Worm (Caenorhabditis elegans): ENCODE results near the gene Y41C4A.22.

Gene Y41C4A.22

DNA sequence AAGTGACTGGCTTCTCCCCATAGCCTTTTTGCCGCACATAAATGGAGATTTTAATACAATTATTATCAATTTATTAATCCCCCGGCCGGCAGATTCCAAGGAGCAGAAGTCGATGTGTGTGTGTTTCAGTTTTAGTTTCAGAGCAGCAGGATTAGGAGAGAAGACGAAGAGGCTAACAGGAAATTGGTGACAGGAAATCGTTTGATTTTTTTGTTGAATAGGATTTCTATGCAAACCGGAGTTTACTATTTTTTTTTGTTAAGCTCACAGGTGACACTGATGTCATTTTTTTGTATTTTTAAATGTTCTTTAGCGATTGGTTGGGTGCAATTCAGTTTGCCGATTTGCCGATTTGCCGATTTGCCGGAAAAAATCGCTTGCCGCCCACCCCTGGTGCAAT is 14.6 kb upstream of the Y41C4A.22 start:
- TF ChIP-seq unc-39 (tag; optimal IDR thresholded peaks at IDR 0.05) (no peak), ztf-11 (tag; optimal IDR thresholded peaks at IDR 0.05) (no peak), nhr-237 (tag; optimal IDR thresholded peaks at IDR 0.05) (no peak), sptf-1 (tag; optimal IDR thresholded peaks at IDR 0.05) (no peak), bed-3 (GFP tag; optimal IDR thresholded peaks at IDR 0.05) (no peak), unc-62 (GFP tag; optimal IDR thresholded peaks at IDR 0.05) (no peak), elt-3 (tag; optimal IDR thresholded peaks at IDR 0.05) (no peak), nhr-2 (tag; optimal IDR thresholded peaks at IDR 0.05) (no peak), mab-5 (tag; optimal IDR thresholded peaks at IDR 0.05) (no peak), nhr-28 (tag; optimal IDR thresholded peaks at IDR 0.05) (no peak), ceh-83 (GFP tag; optimal IDR thresholded peaks at IDR 0.05) (no peak), M03D4.4 (tag; optimal IDR thresholded peaks at IDR 0.05) (no peak), zip-8 (tag; optimal IDR thresholded peaks at IDR 0.05) (no peak), mep-1 (tag; optimal IDR thresholded peaks at IDR 0.05) (no peak), ham-2 (GFP tag; optimal IDR thresholded peaks at IDR 0.05) (no peak), tbx-8 (GFP tag; optimal IDR thresholded peaks at IDR 0.05) (no peak), lsy-2 (tag; optimal IDR thresholded peaks at IDR 0.05) (no peak)

DNA sequence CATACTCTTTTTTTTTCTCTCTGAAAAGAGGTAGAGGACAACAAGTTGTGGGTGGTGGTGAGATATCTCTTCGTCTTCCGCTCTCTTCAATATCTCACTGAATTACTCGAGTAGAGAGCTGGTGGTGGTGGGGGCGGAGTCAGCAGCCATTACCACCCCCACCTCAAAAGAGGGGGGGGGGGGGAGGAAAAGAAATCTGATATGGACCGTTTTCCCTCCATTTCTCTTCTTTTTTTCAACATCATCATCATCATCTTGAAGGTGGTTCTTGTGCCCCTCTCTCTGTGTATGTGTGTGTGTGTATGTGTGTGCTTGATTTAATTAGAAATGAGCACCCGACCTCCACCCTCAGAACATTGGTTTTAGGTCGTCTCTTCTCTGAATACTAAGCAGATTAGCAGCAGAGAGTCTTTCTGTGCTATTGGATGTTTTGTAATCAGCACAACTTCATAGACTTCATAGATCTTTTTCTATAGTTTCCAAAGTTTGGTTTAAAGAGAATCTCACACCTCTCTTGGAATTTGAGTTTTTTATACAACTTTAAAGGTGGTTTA is 13.5 kb upstream of the Y41C4A.22 start:
- TF ChIP-seq ceh-39 (tag; optimal IDR thresholded peaks at IDR 0.05) (no peak), mls-2 (tag; optimal IDR thresholded peaks at IDR 0.05) (peak; percentile 13), nhr-76 (tag; optimal IDR thresholded peaks at IDR 0.05) (no peak), lin-32 (GFP tag; optimal IDR thresholded peaks at IDR 0.05) (no peak), ces-1 (GFP tag; optimal IDR thresholded peaks at IDR 0.05) (peak; percentile 98)

ce11 chrIII:11683038-11683437 is 12.0 kb upstream of the Y41C4A.22 start:
- TF ChIP-seq elt-1 (tag; optimal IDR thresholded peaks at IDR 0.05; ENCODE audit: borderline replicate concordance, insufficient read depth) (no peak), nhr-28 (tag; optimal IDR thresholded peaks at IDR 0.05) (no peak), lsy-2 (tag; optimal IDR thresholded peaks at IDR 0.05) (no peak), unc-120 (tag; optimal IDR thresholded peaks at IDR 0.05; ENCODE audit: poor library complexity, severe bottlenecking) (no peak)

- TF ChIP-seq ceh-83 (GFP tag; optimal IDR thresholded peaks at IDR 0.05) (no peak), cnd-1 (tag; optimal IDR thresholded peaks at IDR 0.05) (no peak), ces-1 (GFP tag; optimal IDR thresholded peaks at IDR 0.05) (no peak), unc-120 (tag; optimal IDR thresholded peaks at IDR 0.05; ENCODE audit: poor library complexity, severe bottlenecking) (no peak), unc-62 (GFP tag; optimal IDR thresholded peaks at IDR 0.05) (no peak), blmp-1 (tag; optimal IDR thresholded peaks at IDR 0.05) (no peak), mls-2 (tag; optimal IDR thresholded peaks at IDR 0.05) (no peak), ceh-39 (tag; optimal IDR thresholded peaks at IDR 0.05) (no peak), pha-4 (tag; optimal IDR thresholded peaks at IDR 0.05) (no peak), ham-2 (GFP tag; optimal IDR thresholded peaks at IDR 0.05) (no peak), elt-3 (tag; optimal IDR thresholded peaks at IDR 0.05) (no peak), mab-5 (tag; optimal IDR thresholded peaks at IDR 0.05) (no peak), lin-13 (tag; optimal IDR thresholded peaks at IDR 0.05) (no peak), lin-32 (GFP tag; optimal IDR thresholded peaks at IDR 0.05) (no peak), nhr-12 (tag; optimal IDR thresholded peaks at IDR 0.05) (no peak), mep-1 (tag; optimal IDR thresholded peaks at IDR 0.05) (no peak)
Measured at ce11 chrIII:11683790-11684189, 11.3 kb upstream of the Y41C4A.22 start.

- TF ChIP-seq ham-2 (GFP tag; optimal IDR thresholded peaks at IDR 0.05) (no peak), zip-8 (tag; optimal IDR thresholded peaks at IDR 0.05) (peak; percentile 70)
Measured at ce11 chrIII:11684770-11685169, 10.3 kb upstream of the Y41C4A.22 start.

DNA sequence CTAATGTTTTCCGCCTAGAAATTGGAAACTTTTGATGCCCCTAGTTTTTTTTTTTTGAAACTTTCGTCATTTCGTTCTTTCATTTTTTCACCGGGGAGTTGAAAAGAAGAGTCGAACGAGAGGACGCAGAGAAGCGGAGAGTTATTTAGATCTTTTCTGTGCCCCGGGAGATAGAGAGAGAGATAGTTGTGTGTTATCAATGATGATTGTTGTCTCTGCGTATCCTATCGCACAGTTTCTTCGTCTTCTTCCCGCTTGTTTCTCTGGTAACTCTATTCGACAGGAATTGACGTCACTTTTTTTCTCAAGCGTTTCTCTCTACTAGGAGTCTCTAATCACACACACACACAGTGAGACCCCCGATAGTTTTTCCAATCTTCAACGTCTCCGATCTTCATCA is 5.8 kb upstream of the Y41C4A.22 start:
- TF ChIP-seq snpc-4 (tag; optimal IDR thresholded peaks at IDR 0.05): no peak
- TF ChIP-seq elt-3 (tag; optimal IDR thresholded peaks at IDR 0.05): peak; percentile 68
- no peak for TF ChIP-seq ceh-43 (GFP tag; optimal IDR thresholded peaks at IDR 0.05)
- no peak for TF ChIP-seq pha-4 (tag; optimal IDR thresholded peaks at IDR 0.05)
- TF ChIP-seq flh-1 (GFP tag; optimal IDR thresholded peaks at IDR 0.05): no peak
- TF ChIP-seq mep-1 (tag; optimal IDR thresholded peaks at IDR 0.05): no peak
- no peak for TF ChIP-seq nhr-76 (tag; optimal IDR thresholded peaks at IDR 0.05)
- TF ChIP-seq elt-1 (tag; optimal IDR thresholded peaks at IDR 0.05; ENCODE audit: borderline replicate concordance, insufficient read depth): peak; percentile 78
- TF ChIP-seq M03D4.4 (tag; optimal IDR thresholded peaks at IDR 0.05): no peak

Measured in whole organism, mixed stage, embryonic.